Worm (Caenorhabditis elegans) whole organism, L4 larva: ENCODE data around the gene C25A11.2.
A peak's percentile ranks its signal among the peaks of the same experiment; 100 is the strongest.

Experiments used
- Y105C5A.15 ChIP-seq: fragments of 200-800 bp; sonication (Bioruptor generic); IDR thresholded peaks from 2 replicates; pipeline ENCODE4 v1.3.6; 2022; ENCODE audit warnings: missing genetic modification characterization, missing compliant biosample characterization
- Y75B8A.6 ChIP-seq: fragments of 200-800 bp; sonication (Bioruptor generic); IDR thresholded peaks from 2 replicates; pipeline ENCODE4 v1.3.6; 2022; ENCODE audit warnings: missing genetic modification reagents, missing genetic modification characterization, missing compliant biosample characterization
- aha-1 ChIP-seq: fragments of 150-350 bp; peaks from one replicate; lab custom pipeline; 2014; ENCODE audit warnings: missing biosample characterization, missing genetic modification characterization
- ceh-20 ChIP-seq: fragments of 200-800 bp; sonication (Bioruptor generic); IDR thresholded peaks from 2 replicates; pipeline ENCODE4 v1.3.6; 2022; ENCODE audit warnings: missing genetic modification reagents, missing genetic modification characterization, missing compliant biosample characterization
- ceh-32 ChIP-seq: sonication (generic microtip); optimal IDR thresholded peaks from 2 replicates; lab custom pipeline; 2016; ENCODE audit warnings: mild to moderate bottlenecking, missing genetic modification characterization, missing compliant biosample characterization; ENCODE audit not compliant: poor library complexity
- ceh-44 ChIP-seq: fragments of 200-800 bp; sonication (Bioruptor generic); IDR thresholded peaks from 2 replicates; pipeline ENCODE4 v1.3.6; 2022; ENCODE audit warnings: missing genetic modification reagents, missing genetic modification characterization, missing compliant biosample characterization
- ctbp-1 ChIP-seq: fragments of 200-800 bp; sonication (Bioruptor generic); IDR thresholded peaks from 2 replicates; pipeline ENCODE4 v1.3.6; 2022; ENCODE audit warnings: missing genetic modification reagents, missing genetic modification characterization, missing compliant biosample characterization
- daf-12 ChIP-seq: fragments of 150-350 bp; optimal IDR thresholded peaks from 2 replicates; lab custom pipeline; 2014; ENCODE audit warnings: missing biosample characterization, missing genetic modification reagents, missing genetic modification characterization
- dmd-6 ChIP-seq: fragments of 200-800 bp; sonication (Bioruptor generic); IDR thresholded peaks from 2 replicates; pipeline ENCODE4 v1.3.6; 2022; ENCODE audit warnings: missing genetic modification reagents, missing genetic modification characterization, missing compliant biosample characterization
- dmd-8 ChIP-seq: fragments of 200-800 bp; sonication (Bioruptor generic); IDR thresholded peaks from 2 replicates; pipeline ENCODE4 v1.3.6; 2022; ENCODE audit warnings: missing genetic modification characterization, missing compliant biosample characterization
- dmd-9 ChIP-seq: fragments of 200-800 bp; sonication (Bioruptor generic); IDR thresholded peaks from 2 replicates; pipeline ENCODE4 v1.3.6; 2022; ENCODE audit warnings: missing genetic modification reagents, missing genetic modification characterization, missing compliant biosample characterization
- fos-1 ChIP-seq: fragments of 150-350 bp; optimal IDR thresholded peaks from 2 replicates; lab custom pipeline; 2014; ENCODE audit warnings: missing biosample characterization, missing genetic modification characterization
- hlh-11 ChIP-seq: fragments of 200-800 bp; sonication (Bioruptor generic); optimal IDR thresholded peaks from 2 replicates; lab custom pipeline; 2018; ENCODE audit warnings: mild to moderate bottlenecking, missing genetic modification characterization, missing compliant biosample characterization
- hlh-30 ChIP-seq: sonication (generic microtip); optimal IDR thresholded peaks from 2 replicates; lab custom pipeline; 2017; ENCODE audit warnings: antibody characterized with exemption, mild to moderate bottlenecking, missing genetic modification characterization, missing compliant biosample characterization; ENCODE audit not compliant: insufficient read depth
- jun-1 ChIP-seq: fragments of 150-350 bp; optimal IDR thresholded peaks from 2 replicates; lab custom pipeline; 2014; ENCODE audit warnings: missing biosample characterization, missing genetic modification reagents, missing genetic modification characterization
- lin-1 ChIP-seq: fragments of 200-800 bp; sonication (Bioruptor generic); IDR thresholded peaks from 2 replicates; pipeline ENCODE4 v1.3.6; 2022; ENCODE audit warnings: missing genetic modification reagents, missing genetic modification characterization, missing compliant biosample characterization
- lin-15B ChIP-seq: fragments of 150-350 bp; sonication (generic microtip); optimal IDR thresholded peaks from 3 replicates; lab custom pipeline; 2014; ENCODE audit warnings: missing biosample characterization, missing genetic modification characterization
- lin-29 ChIP-seq: fragments of 200-800 bp; sonication (Bioruptor generic); IDR thresholded peaks from 2 replicates; pipeline ENCODE4 v1.3.6; 2022; ENCODE audit warnings: missing genetic modification reagents, missing genetic modification characterization, missing compliant biosample characterization
- madf-5 ChIP-seq, 2 experiments: fragments of 200-800 bp; sonication (Bioruptor generic); IDR thresholded peaks; 2 replicates each; pipeline ENCODE4 v1.3.6; 2022; ENCODE audit warnings: missing compliant biosample characterization in 2 of 2, missing genetic modification characterization in 2 of 2
- madf-9 ChIP-seq: fragments of 200-800 bp; sonication (Bioruptor generic); conservative IDR thresholded peaks from 2 replicates; pipeline ENCODE4 v1.3.6; 2022; ENCODE audit warnings: missing genetic modification reagents, missing genetic modification characterization, missing compliant biosample characterization
- mdt-29 ChIP-seq: fragments of 200-800 bp; sonication (Bioruptor generic); IDR thresholded peaks from 2 replicates; pipeline ENCODE4 v1.3.6; 2022; ENCODE audit warnings: missing genetic modification reagents, missing genetic modification characterization, missing compliant biosample characterization
- mes-2 ChIP-seq: sonication (generic microtip); optimal IDR thresholded peaks from 2 replicates; lab custom pipeline; 2016; ENCODE audit warnings: missing genotype, mild to moderate bottlenecking, missing genetic modification characterization, missing compliant biosample characterization; ENCODE audit not compliant: poor library complexity, severe bottlenecking
- mxl-2 ChIP-seq: fragments of 200-800 bp; sonication (Bioruptor generic); conservative IDR thresholded peaks from 2 replicates; pipeline ENCODE4 v1.3.6; 2022; ENCODE audit warnings: missing genetic modification reagents, missing genetic modification characterization, missing compliant biosample characterization
- mxl-3 ChIP-seq: fragments of 200-800 bp; sonication (Bioruptor generic); optimal IDR thresholded peaks from 2 replicates; lab custom pipeline; 2018; ENCODE audit warnings: mild to moderate bottlenecking, missing genetic modification characterization, missing compliant biosample characterization
- nhr-10 ChIP-seq: fragments of 150-350 bp; optimal IDR thresholded peaks from 2 replicates; lab custom pipeline; 2014; ENCODE audit warnings: missing biosample characterization, missing genetic modification characterization
- nhr-102 ChIP-seq: sonication (generic microtip); optimal IDR thresholded peaks from 2 replicates; lab custom pipeline; 2016; ENCODE audit warnings: mild to moderate bottlenecking, missing genetic modification characterization, moderate library complexity, missing compliant biosample characterization
- nhr-11 ChIP-seq: fragments of 150-350 bp; optimal IDR thresholded peaks from 2 replicates; lab custom pipeline; 2014; ENCODE audit warnings: missing biosample characterization, missing genetic modification characterization
- nhr-28 ChIP-seq: fragments of 150-350 bp; optimal IDR thresholded peaks from 2 replicates; lab custom pipeline; 2014; ENCODE audit warnings: missing biosample characterization, missing genetic modification characterization
- nhr-48 ChIP-seq: sonication (generic microtip); optimal IDR thresholded peaks from 2 replicates; lab custom pipeline; 2016; ENCODE audit warnings: mild to moderate bottlenecking, missing genetic modification characterization, missing compliant biosample characterization
- nhr-6 ChIP-seq: fragments of 150-350 bp; optimal IDR thresholded peaks from 2 replicates; lab custom pipeline; 2014; ENCODE audit warnings: missing biosample characterization, missing genetic modification characterization
- pha-4 ChIP-seq, 2 experiments: fragments of 150-350 bp in 1 of 2; fragments of 200-800 bp in 1 of 2; sonication (Bioruptor generic) in 1 of 2; IDR thresholded peaks in 1 of 2; optimal IDR thresholded peaks in 1 of 2; 2 replicates each; pipeline versions ENCODE4 v1.3.6 to Lab custom; 2014 to 2022; ENCODE audit warnings: missing genetic modification characterization in 2 of 2, missing genetic modification reagents in 2 of 2, missing biosample characterization in 1 of 2, missing compliant biosample characterization in 1 of 2
- pqm-1 ChIP-seq: sonication (generic microtip); optimal IDR thresholded peaks from 2 replicates; lab custom pipeline; 2017; ENCODE audit warnings: missing biosample characterization, missing genetic modification characterization
- saeg-2 ChIP-seq: fragments of 200-800 bp; sonication (Bioruptor generic); IDR thresholded peaks from 2 replicates; pipeline ENCODE4 v1.3.6; 2022; ENCODE audit warnings: missing genetic modification reagents, missing genetic modification characterization, missing compliant biosample characterization
- spr-3 ChIP-seq: fragments of 200-800 bp; sonication (Bioruptor generic); optimal IDR thresholded peaks from 2 replicates; lab custom pipeline; 2018; ENCODE audit warnings: mild to moderate bottlenecking, missing genetic modification characterization, missing compliant biosample characterization
- tra-1 ChIP-seq: fragments of 200-800 bp; sonication (Bioruptor generic); IDR thresholded peaks from 2 replicates; pipeline ENCODE4 v1.3.6; 2022; ENCODE audit warnings: missing genetic modification reagents, missing genetic modification characterization, missing compliant biosample characterization

Gene C25A11.2

ce11 chrX:9082646-9083045 lies 31.2 kb upstream of the C25A11.2 start, which contains the start of gene ajm-1:
TSS of gene ajm-1 (plus strand) at chrX:9082946.
- TF ChIP-seq tra-1 (GFP tag; lab: Robert Waterston, UW) (no peak), dmd-8 (GFP tag; lab: Robert Waterston, UW) (no peak), lin-15B (tag; lab: Kevin White, UChicago) (no peak), daf-12 (tag; lab: Kevin White, UChicago) (no peak), pqm-1 (tag; lab: Kevin White, UChicago) (no peak), mdt-29 (GFP tag; lab: Robert Waterston, UW) (no peak), ctbp-1 (GFP tag; lab: Robert Waterston, UW) (no peak), ceh-20 (no peak), nhr-10 (tag; lab: Kevin White, UChicago) (no peak), fos-1 (tag; lab: Kevin White, UChicago) (no peak), hlh-30 (tag; lab: Kevin White, UChicago) (no peak), ceh-44 (GFP tag; lab: Robert Waterston, UW) (no peak), mes-2 (tag; lab: Kevin White, UChicago) (no peak)
- TF ChIP-seq, all 104 proteins: peak for 0

DNA sequence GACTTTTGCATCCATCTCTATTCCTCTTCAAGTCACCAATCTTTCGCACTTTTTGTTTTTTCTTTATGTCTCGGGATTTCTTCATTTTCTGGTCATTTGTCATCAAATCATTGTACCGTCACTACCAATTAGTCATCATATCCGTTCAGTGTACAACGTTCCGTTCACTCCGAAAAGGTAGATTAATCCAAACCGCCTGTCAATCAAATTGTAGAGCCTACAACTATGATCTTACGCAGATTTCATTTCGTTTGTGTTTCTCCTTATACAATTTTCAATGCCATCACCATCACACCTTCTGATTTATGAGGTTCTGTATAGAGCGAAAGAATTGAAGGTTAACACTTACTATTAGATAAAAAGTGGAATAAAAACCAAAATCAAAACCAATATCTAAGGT lies 28.0 kb upstream of the C25A11.2 start:
- TF ChIP-seq mxl-2 (GFP tag; lab: Robert Waterston, UW) (no peak), ceh-32 (tag; lab: Kevin White, UChicago) (no peak), nhr-11 (peak; percentile 21), lin-1 (no peak), lin-29 (GFP tag; lab: Robert Waterston, UW) (no peak), hlh-30 (tag; lab: Kevin White, UChicago) (peak; percentile 16), dmd-6 (no peak), mdt-29 (GFP tag; lab: Robert Waterston, UW) (no peak), nhr-48 (no peak), ceh-20 (no peak), dmd-9 (GFP tag; lab: Robert Waterston, UW) (no peak), Y75B8A.6 (GFP tag; lab: Robert Waterston, UW) (no peak), spr-3 (GFP tag; lab: Kevin White, UChicago) (no peak), saeg-2 (GFP tag; lab: Robert Waterston, UW) (no peak), nhr-28 (tag; lab: Kevin White, UChicago) (peak; percentile 87)

DNA sequence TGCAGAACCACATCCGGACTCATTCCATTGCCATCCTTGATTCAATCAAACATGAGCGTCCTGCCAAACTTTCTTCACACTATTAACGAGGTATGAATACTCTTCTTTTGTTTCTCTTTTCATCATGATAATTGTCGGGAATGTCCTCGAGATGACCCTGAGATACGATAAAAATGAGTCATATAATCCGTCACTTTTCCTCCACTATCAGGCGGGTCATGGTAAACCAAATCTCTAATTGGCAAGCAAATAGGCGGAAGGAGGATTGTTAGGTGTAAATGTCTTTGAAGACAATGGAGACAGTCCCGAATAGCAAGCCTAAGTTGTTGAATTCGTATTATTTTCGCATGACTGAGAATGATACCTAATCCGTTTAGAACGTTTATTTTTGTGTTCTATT lies 25.2 kb upstream of the C25A11.2 start:
- no peak for TF ChIP-seq pqm-1 (tag; lab: Kevin White, UChicago)
- no peak for TF ChIP-seq dmd-6
- TF ChIP-seq hlh-11 (tag; lab: Kevin White, UChicago): no peak
- no peak for TF ChIP-seq aha-1
- TF ChIP-seq nhr-6 (tag; lab: Kevin White, UChicago): no peak
- TF ChIP-seq pha-4 (GFP tag; IDR thresholded peaks at IDR 0.05; lab: Robert Waterston, UW): no peak
- TF ChIP-seq pha-4 (tag; optimal IDR thresholded peaks at IDR 0.05; lab: Kevin White, UChicago): no peak
- no peak for TF ChIP-seq mxl-3 (GFP tag; lab: Kevin White, UChicago)
- TF ChIP-seq jun-1 (tag; lab: Kevin White, UChicago): no peak
- no peak for TF ChIP-seq madf-5 (GFP tag; IDR thresholded peaks at IDR 0.05; lab: Robert Waterston, UW)
- TF ChIP-seq, all 104 proteins: peak for 0

DNA sequence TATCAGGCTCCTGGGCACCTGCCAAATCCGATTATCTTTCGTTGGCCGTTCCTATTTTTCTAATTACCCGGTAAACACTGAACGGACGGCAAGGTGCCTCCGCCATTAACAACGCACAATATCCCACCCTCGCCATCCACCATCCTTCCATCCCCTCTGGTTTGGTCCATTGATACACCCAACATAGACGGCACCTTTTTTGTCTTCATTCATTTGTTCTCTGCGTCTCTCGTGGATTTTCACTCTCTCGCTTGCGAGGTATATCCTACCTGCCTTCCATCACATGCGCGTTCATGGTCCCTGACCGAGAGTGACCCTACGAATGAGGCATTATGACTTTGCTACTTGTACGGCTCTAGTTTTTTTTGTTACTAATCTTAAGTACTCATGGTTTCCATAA lies 24.3 kb upstream of the C25A11.2 start:
- TF ChIP-seq Y105C5A.15 (GFP tag; lab: Robert Waterston, UW): no peak
- TF ChIP-seq madf-9 (GFP tag; lab: Robert Waterston, UW): no peak
- TF ChIP-seq nhr-102 (tag; lab: Kevin White, UChicago): no peak
- TF ChIP-seq aha-1: peak; percentile 96
